Fruit fly (Drosophila melanogaster): ENCODE data around the gene Fancd2.

The Fancd2 gene

DNA sequence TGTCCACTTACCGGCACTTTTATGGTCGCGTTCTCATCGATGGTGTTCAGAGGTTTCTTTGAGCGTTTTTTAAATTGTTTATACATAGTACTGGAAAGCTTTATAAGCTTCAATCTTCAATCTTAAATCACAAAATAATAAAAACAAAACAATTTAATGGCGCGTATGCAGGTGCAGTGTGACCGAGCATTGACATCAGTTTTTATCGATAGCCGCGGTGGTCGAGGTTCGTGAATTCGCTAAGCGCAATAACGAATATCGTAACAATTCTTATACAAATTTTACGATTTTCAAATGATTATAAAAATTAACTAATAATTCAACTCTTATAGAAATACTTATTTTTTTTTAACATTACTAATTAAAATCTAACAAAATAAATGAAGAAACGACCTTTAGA, at the start of gene Fancd2:
Gene Fancd2 (minus strand): TSS at position 183 of the 400 bp plus-strand sequence.
- TF ChIP-seq Myc (optimal IDR thresholded peaks at IDR 0.05) (peak; percentile 69), Dif (GFP tag; optimal IDR thresholded peaks at IDR 0.05; ENCODE audit: partially characterized antibody) (no peak)

DNA sequence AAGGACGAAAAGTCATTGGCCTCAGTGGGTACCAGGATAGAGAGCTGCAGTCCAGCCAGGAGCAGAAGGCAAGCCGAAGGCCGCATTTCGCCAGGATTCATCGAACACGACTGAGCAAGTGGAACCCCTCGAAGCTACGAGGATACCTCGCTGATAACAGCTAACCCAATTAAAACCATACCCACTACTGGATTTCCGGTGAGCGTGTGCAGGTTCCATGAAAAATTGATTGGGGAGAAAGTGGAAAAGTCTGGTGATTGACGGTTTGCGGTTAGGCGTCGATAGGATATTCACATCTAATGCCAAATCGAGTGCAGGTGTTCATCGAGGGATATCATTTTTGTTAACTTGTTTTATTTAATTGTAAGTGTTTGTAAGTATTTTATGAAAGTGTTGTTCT, 43.9 kb upstream of the Fancd2 start, which contains the start of gene Ir93a:
Gene Ir93a (minus strand): TSS at position 101 of the 400 bp plus-strand sequence.
- TF ChIP-seq ey (GFP tag; optimal IDR thresholded peaks at IDR 0.05): no peak
- TF ChIP-seq Abd-B (GFP tag; optimal IDR thresholded peaks at IDR 0.05): no peak
- no peak for TF ChIP-seq Hnf4 (GFP tag; optimal IDR thresholded peaks at IDR 0.05)
- no peak for TF ChIP-seq Dfd (GFP tag; optimal IDR thresholded peaks at IDR 0.05)
- no peak for TF ChIP-seq tai (GFP tag; optimal IDR thresholded peaks at IDR 0.05)
- no peak for TF ChIP-seq woc (GFP tag; optimal IDR thresholded peaks at IDR 0.05)
- no peak for TF ChIP-seq sv (GFP tag; optimal IDR thresholded peaks at IDR 0.05)
- no peak for TF ChIP-seq CrebA (GFP tag; optimal IDR thresholded peaks at IDR 0.05; ENCODE audit: borderline replicate concordance)
- TF ChIP-seq dsf (GFP tag; optimal IDR thresholded peaks at IDR 0.05; ENCODE audit: borderline replicate concordance): no peak
- no peak for TF ChIP-seq jim (GFP tag; optimal IDR thresholded peaks at IDR 0.05)
- no peak for TF ChIP-seq Vsx2 (GFP tag; optimal IDR thresholded peaks at IDR 0.05; ENCODE audit: partially characterized antibody)
- TF ChIP-seq psq (GFP tag; optimal IDR thresholded peaks at IDR 0.05): no peak
- no peak for TF ChIP-seq Myc (optimal IDR thresholded peaks at IDR 0.05)
- no peak for TF ChIP-seq br (GFP tag; optimal IDR thresholded peaks at IDR 0.05)
- no peak for TF ChIP-seq Hr78 (GFP tag; optimal IDR thresholded peaks at IDR 0.05)
- TF ChIP-seq brk (GFP tag; optimal IDR thresholded peaks at IDR 0.05): no peak
- TF ChIP-seq Jra (GFP tag; optimal IDR thresholded peaks at IDR 0.05): no peak
- TF ChIP-seq Dif (GFP tag; optimal IDR thresholded peaks at IDR 0.05; ENCODE audit: partially characterized antibody): no peak
- no peak for TF ChIP-seq CG9705 (GFP tag; optimal IDR thresholded peaks at IDR 0.05)

DNA sequence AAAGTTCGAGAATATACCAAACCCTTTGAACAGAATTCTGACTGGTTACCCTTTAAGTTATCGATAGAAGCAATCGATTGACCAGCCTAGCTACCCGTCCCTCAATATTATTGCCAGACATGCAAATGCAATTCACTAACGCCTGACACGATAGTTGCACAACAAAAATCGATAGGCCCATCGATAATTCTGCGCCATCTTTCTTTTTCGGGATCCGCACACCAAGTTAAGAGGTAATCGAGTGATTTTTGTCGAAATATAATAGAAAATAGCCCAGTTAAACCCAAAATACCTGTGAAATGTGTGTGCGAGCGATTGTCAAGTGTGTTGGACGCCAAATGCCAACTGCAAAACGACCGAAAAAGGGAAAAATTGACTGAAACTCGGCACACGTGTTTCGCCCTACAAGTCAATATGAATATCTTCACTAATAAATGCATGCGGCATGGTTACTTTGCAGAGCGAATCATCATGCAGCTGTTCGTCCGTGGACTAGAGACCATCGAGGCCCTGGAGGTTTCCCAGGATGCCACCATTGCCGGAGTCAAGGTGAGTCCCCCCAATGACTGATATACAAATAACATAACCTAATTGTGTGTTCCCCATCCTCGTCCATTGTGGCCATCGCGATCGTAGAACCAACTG, 34.5 kb upstream of the Fancd2 start, which contains the start of gene RpS30:
Gene RpS30 (plus strand): TSS at position 122 of the 645 bp plus-strand sequence.
- TF ChIP-seq lola (GFP tag; optimal IDR thresholded peaks at IDR 0.05) (no peak), GATAd (GFP tag; optimal IDR thresholded peaks at IDR 0.05) (no peak), Sp1 (GFP tag; optimal IDR thresholded peaks at IDR 0.05) (no peak), h (GFP tag; optimal IDR thresholded peaks at IDR 0.05) (peak; percentile 49), br (GFP tag; optimal IDR thresholded peaks at IDR 0.05) (no peak), Mio (GFP tag; optimal IDR thresholded peaks at IDR 0.05) (no peak), N (GFP tag; optimal IDR thresholded peaks at IDR 0.05) (no peak), Dif (GFP tag; optimal IDR thresholded peaks at IDR 0.05; ENCODE audit: partially characterized antibody) (no peak), OdsH (GFP tag; optimal IDR thresholded peaks at IDR 0.05) (no peak), Rel (GFP tag; optimal IDR thresholded peaks at IDR 0.05) (no peak), Rel (tag; optimal IDR thresholded peaks at IDR 0.05) (peak; percentile 12), rgr (GFP tag; optimal IDR thresholded peaks at IDR 0.05) (no peak), ey (GFP tag; optimal IDR thresholded peaks at IDR 0.05) (peak; percentile 6), dsf (GFP tag; optimal IDR thresholded peaks at IDR 0.05; ENCODE audit: borderline replicate concordance) (no peak), Jra (GFP tag; optimal IDR thresholded peaks at IDR 0.05) (peak; percentile 12), Myc (optimal IDR thresholded peaks at IDR 0.05) (peak; percentile 54), dmrt93B (GFP tag; optimal IDR thresholded peaks at IDR 0.05) (peak; percentile 2), Dfd (GFP tag; optimal IDR thresholded peaks at IDR 0.05) (no peak), brk (GFP tag; optimal IDR thresholded peaks at IDR 0.05) (peak; percentile 56), sage (GFP tag; optimal IDR thresholded peaks at IDR 0.05) (no peak), HLH106 (tag; optimal IDR thresholded peaks at IDR 0.05) (peak; percentile 40), Abd-B (GFP tag; optimal IDR thresholded peaks at IDR 0.05) (no peak), usp (GFP tag; optimal IDR thresholded peaks at IDR 0.05) (no peak), CrebA (GFP tag; optimal IDR thresholded peaks at IDR 0.05; ENCODE audit: borderline replicate concordance) (peak; percentile 13), fru (GFP tag; optimal IDR thresholded peaks at IDR 0.05) (peak; percentile 26), jim (GFP tag; optimal IDR thresholded peaks at IDR 0.05) (no peak), foxo (GFP tag; optimal IDR thresholded peaks at IDR 0.05) (no peak), dl (GFP tag; optimal IDR thresholded peaks at IDR 0.05; ENCODE audit: insufficient read depth in 1 of 2, partially characterized antibody in 2 of 2) (no peak), psq (GFP tag; optimal IDR thresholded peaks at IDR 0.05) (peak; percentile 5), CG32264 (GFP tag; optimal IDR thresholded peaks at IDR 0.05) (no peak), Hnf4 (GFP tag; optimal IDR thresholded peaks at IDR 0.05) (peak; percentile 65), tai (GFP tag; optimal IDR thresholded peaks at IDR 0.05) (no peak), Vsx2 (GFP tag; optimal IDR thresholded peaks at IDR 0.05; ENCODE audit: partially characterized antibody) (no peak), pan (optimal IDR thresholded peaks at IDR 0.05) (no peak), Hr83 (GFP tag; optimal IDR thresholded peaks at IDR 0.05; ENCODE audit: poor library complexity, severe bottlenecking) (peak; percentile 79), woc (GFP tag; optimal IDR thresholded peaks at IDR 0.05) (no peak), Hr78 (GFP tag; optimal IDR thresholded peaks at IDR 0.05) (no peak), CG9705 (GFP tag; optimal IDR thresholded peaks at IDR 0.05) (peak; percentile 24), sv (GFP tag; optimal IDR thresholded peaks at IDR 0.05) (no peak)

Measured in whole organism, wandering third instar larva.